Fruit fly (Drosophila melanogaster) whole organism, embryonic: ENCODE measurements around the gene CG11741.
A peak's percentile ranks its signal among the peaks of the same experiment; 100 is the strongest.

Experiments used
- Awh ChIP-seq: fragments of 200-800 bp; sonication (Bioruptor generic); IDR thresholded peaks from 2 replicates; pipeline ENCODE4, ENCODE4 v1.3.6; 2022; ENCODE audit warnings: missing biosample characterization, missing genetic modification characterization
- CG10543 ChIP-seq: fragments of 200-800 bp; sonication (Bioruptor generic); optimal IDR thresholded peaks from 3 replicates; lab custom pipeline; 2017; ENCODE audit warnings: missing biosample characterization, mild to moderate bottlenecking, missing genetic modification characterization, moderate library complexity
- CG11456 ChIP-seq: fragments of 200-800 bp; sonication (Bioruptor generic); IDR thresholded peaks from 3 replicates; pipeline ENCODE4 v1.3.6; 2022; ENCODE audit warnings: missing biosample characterization, missing genetic modification characterization
- CG12942 ChIP-seq: fragments of 200-800 bp; sonication (Bioruptor generic); optimal IDR thresholded peaks from 3 replicates; lab custom pipeline; 2016; ENCODE audit warnings: missing biosample characterization, missing genetic modification characterization
- CG13287 ChIP-seq: fragments of 200-800 bp; sonication (Bioruptor generic); IDR thresholded peaks from 2 replicates; pipeline ENCODE4 v1.3.6; 2022; ENCODE audit warnings: missing biosample characterization, missing genetic modification characterization; ENCODE audit not compliant: partially characterized antibody
- CG30020 ChIP-seq: fragments of 200-800 bp; optimal IDR thresholded peaks from 2 replicates; lab custom pipeline; 2019; ENCODE audit warnings: missing biosample characterization, mild to moderate bottlenecking, missing genetic modification characterization, moderate library complexity
- CG31388 ChIP-seq: fragments of 200-800 bp; sonication (Bioruptor generic); optimal IDR thresholded peaks from 2 replicates; lab custom pipeline; 2016; ENCODE audit warnings: missing biosample characterization, missing genetic modification characterization
- CG3281 ChIP-seq: fragments of 200-800 bp; sonication (Bioruptor generic); optimal IDR thresholded peaks from 3 replicates; lab custom pipeline; 2017; ENCODE audit warnings: missing biosample characterization, mild to moderate bottlenecking, missing genetic modification characterization
- CG3407 ChIP-seq: fragments of 200-800 bp; sonication (Bioruptor generic); optimal IDR thresholded peaks from 2 replicates; lab custom pipeline; 2018; ENCODE audit warnings: missing biosample characterization, mild to moderate bottlenecking, missing genetic modification characterization
- CG34376 ChIP-seq: fragments of 200-800 bp; sonication (Bioruptor generic); optimal IDR thresholded peaks from 2 replicates; lab custom pipeline; 2018; ENCODE audit warnings: missing biosample characterization, mild to moderate bottlenecking, missing genetic modification characterization
- CG42726 ChIP-seq: fragments of 200-800 bp; sonication (Bioruptor generic); IDR thresholded peaks from 2 replicates; pipeline ENCODE4 v1.3.6; 2022; ENCODE audit warnings: missing biosample characterization, missing genetic modification characterization; ENCODE audit not compliant: partially characterized antibody
- CG6689 ChIP-seq: fragments of 200-800 bp; sonication (Bioruptor generic); IDR thresholded peaks from 2 replicates; pipeline ENCODE4 v1.3.6; 2022; ENCODE audit warnings: missing biosample characterization, missing genetic modification characterization
- CG7271 ChIP-seq: fragments of 200-800 bp; sonication (Bioruptor generic); optimal IDR thresholded peaks from 2 replicates; lab custom pipeline; 2018; ENCODE audit warnings: missing biosample characterization, mild to moderate bottlenecking, missing genetic modification characterization, moderate library complexity
- CG7745 ChIP-seq: fragments of 200-800 bp; sonication (Bioruptor generic); optimal IDR thresholded peaks from 2 replicates; lab custom pipeline; 2018; ENCODE audit warnings: missing biosample characterization, mild to moderate bottlenecking, missing genetic modification characterization, moderate library complexity
- CG8388 ChIP-seq: fragments of 200-800 bp; sonication (Bioruptor generic); optimal IDR thresholded peaks from 2 replicates; lab custom pipeline; 2019; ENCODE audit warnings: missing biosample characterization, mild to moderate bottlenecking, missing genetic modification characterization, moderate library complexity
- CG9215 ChIP-seq: fragments of 200-800 bp; sonication (Bioruptor generic); IDR thresholded peaks from 2 replicates; pipeline ENCODE4 v1.3.6; 2022; ENCODE audit warnings: missing biosample characterization, missing genetic modification characterization
- D19B ChIP-seq: fragments of 200-800 bp; sonication (Bioruptor generic); optimal IDR thresholded peaks from 2 replicates; lab custom pipeline; 2017; ENCODE audit warnings: missing biosample characterization, mild to moderate bottlenecking, missing genetic modification characterization
- Deaf1 ChIP-seq: fragments of 200-800 bp; optimal IDR thresholded peaks from 3 replicates; lab custom pipeline; 2019; ENCODE audit warnings: missing biosample characterization, mild to moderate bottlenecking, missing genetic modification characterization, moderate library complexity
- E2f1 ChIP-seq: fragments of 200-800 bp; sonication (Bioruptor generic); IDR thresholded peaks from 2 replicates; pipeline ENCODE4 v1.3.6; 2022; ENCODE audit warnings: missing biosample characterization, missing genetic modification characterization
- Ets97D ChIP-seq: fragments of 200-800 bp; sonication (Bioruptor generic); optimal IDR thresholded peaks from 3 replicates; lab custom pipeline; 2016; ENCODE audit warnings: missing biosample characterization, missing genetic modification characterization
- Gsc ChIP-seq: fragments of 200-800 bp; sonication (Bioruptor generic); IDR thresholded peaks from 2 replicates; pipeline ENCODE4 v1.3.6; 2022; ENCODE audit warnings: missing biosample characterization, missing genetic modification characterization
- Kr ChIP-seq: fragments of 200-800 bp; sonication (Bioruptor generic); optimal IDR thresholded peaks from 2 replicates; lab custom pipeline; 2017; ENCODE audit warnings: missing biosample characterization, mild to moderate bottlenecking, missing genetic modification characterization
- Mad ChIP-seq: fragments of 200-800 bp; sonication (Bioruptor generic); optimal IDR thresholded peaks from 2 replicates; lab custom pipeline; 2016; ENCODE audit warnings: missing biosample characterization, missing genetic modification characterization
- Med ChIP-seq: fragments of 200-800 bp; sonication (Bioruptor generic); peaks from one replicate; lab custom pipeline; 2016; ENCODE audit warnings: missing biosample characterization, missing genetic modification characterization, mild to moderate bottlenecking, inconsistent platforms, moderate library complexity
- Myb ChIP-seq: fragments of 200-800 bp; sonication (Bioruptor generic); optimal IDR thresholded peaks from 2 replicates; lab custom pipeline; 2016; ENCODE audit warnings: missing biosample characterization, missing genetic modification characterization
- Nf-YB ChIP-seq: fragments of 200-800 bp; sonication (Bioruptor generic); optimal IDR thresholded peaks from 3 replicates; lab custom pipeline; 2019; ENCODE audit warnings: missing biosample characterization, mild to moderate bottlenecking, missing genetic modification characterization, moderate library complexity
- Nf-YC ChIP-seq: fragments of 200-800 bp; optimal IDR thresholded peaks from 3 replicates; lab custom pipeline; 2019; ENCODE audit warnings: missing biosample characterization, mild to moderate bottlenecking, missing genetic modification characterization, moderate library complexity
- NfI ChIP-seq: fragments of 200-800 bp; sonication (Bioruptor generic); optimal IDR thresholded peaks from 3 replicates; lab custom pipeline; 2018; ENCODE audit warnings: missing biosample characterization, mild to moderate bottlenecking, missing genetic modification characterization, moderate library complexity
- Opbp ChIP-seq: fragments of 200-800 bp; sonication (Bioruptor generic); IDR thresholded peaks from 3 replicates; pipeline ENCODE4 v1.3.6; 2022; ENCODE audit warnings: missing biosample characterization, missing genetic modification characterization; ENCODE audit not compliant: partially characterized antibody
- Rfx ChIP-seq: fragments of 200-800 bp; sonication (Bioruptor generic); IDR thresholded peaks from 2 replicates; pipeline ENCODE4 v1.3.6; 2022; ENCODE audit warnings: missing biosample characterization, missing genetic modification characterization
- ci ChIP-seq: fragments of 200-800 bp; sonication (Bioruptor generic); IDR thresholded peaks from 3 replicates; pipeline ENCODE4 v1.3.6; 2022; ENCODE audit warnings: missing biosample characterization, missing genetic modification characterization
- cwo ChIP-seq: fragments of 200-800 bp; sonication (Bioruptor generic); optimal IDR thresholded peaks from 3 replicates; lab custom pipeline; 2017; ENCODE audit warnings: missing biosample characterization, missing genetic modification characterization, mild to moderate bottlenecking, moderate library complexity, missing genetic modification reagents
- en ChIP-seq: fragments of 200-800 bp; sonication (Bioruptor generic); optimal IDR thresholded peaks from 2 replicates; lab custom pipeline; 2016; ENCODE audit warnings: missing biosample characterization, missing genetic modification characterization
- eyg ChIP-seq: fragments of 200-800 bp; sonication (Bioruptor generic); optimal IDR thresholded peaks from 3 replicates; lab custom pipeline; 2016; ENCODE audit warnings: missing biosample characterization, missing genetic modification characterization
- grn ChIP-seq: fragments of 200-800 bp; sonication (Bioruptor generic); optimal IDR thresholded peaks from 3 replicates; lab custom pipeline; 2017; ENCODE audit warnings: missing biosample characterization, missing genetic modification characterization
- gro ChIP-seq: fragments of 200-800 bp; sonication (Bioruptor generic); optimal IDR thresholded peaks from 2 replicates; lab custom pipeline; 2016; ENCODE audit warnings: missing biosample characterization, missing genetic modification characterization
- kah ChIP-seq: fragments of 200-800 bp; sonication (Bioruptor generic); optimal IDR thresholded peaks from 2 replicates; lab custom pipeline; 2018; ENCODE audit warnings: missing biosample characterization, mild to moderate bottlenecking, missing genetic modification characterization
- kay ChIP-seq: fragments of 200-800 bp; sonication (Bioruptor generic); optimal IDR thresholded peaks from 2 replicates; lab custom pipeline; 2016; ENCODE audit warnings: missing biosample characterization, missing genetic modification characterization
- knrl ChIP-seq: fragments of 200-800 bp; sonication (Bioruptor generic); IDR thresholded peaks from 3 replicates; pipeline ENCODE4 v1.3.6; 2022; ENCODE audit warnings: missing biosample characterization, missing genetic modification characterization; ENCODE audit not compliant: partially characterized antibody
- mirr ChIP-seq: fragments of 200-800 bp; sonication (Bioruptor generic); optimal IDR thresholded peaks from 3 replicates; lab custom pipeline; 2018; ENCODE audit warnings: missing biosample characterization, mild to moderate bottlenecking, missing genetic modification characterization
- nerfin-1 ChIP-seq: fragments of 200-800 bp; sonication (Bioruptor generic); optimal IDR thresholded peaks from 3 replicates; lab custom pipeline; 2019; ENCODE audit warnings: missing biosample characterization, mild to moderate bottlenecking, missing genetic modification characterization, moderate library complexity
- org-1 ChIP-seq: fragments of 200-800 bp; sonication (Bioruptor generic); optimal IDR thresholded peaks from 2 replicates; lab custom pipeline; 2017; ENCODE audit warnings: missing biosample characterization, missing genetic modification characterization
- pfk ChIP-seq: fragments of 200-800 bp; sonication (Bioruptor generic); optimal IDR thresholded peaks from 2 replicates; lab custom pipeline; 2018; ENCODE audit warnings: missing biosample characterization, mild to moderate bottlenecking, missing genetic modification characterization, moderate library complexity
- ro ChIP-seq: fragments of 200-800 bp; sonication (Bioruptor generic); IDR thresholded peaks from 2 replicates; pipeline ENCODE4 v1.3.6; 2022; ENCODE audit warnings: missing biosample characterization, missing genetic modification characterization
- row ChIP-seq: fragments of 200-800 bp; sonication (Bioruptor generic); IDR thresholded peaks from 3 replicates; pipeline ENCODE4 v1.3.6; 2022; ENCODE audit warnings: missing biosample characterization, missing genetic modification characterization
- sd ChIP-seq: fragments of 200-800 bp; sonication (Bioruptor generic); optimal IDR thresholded peaks from 3 replicates; lab custom pipeline; 2018; ENCODE audit warnings: missing biosample characterization, mild to moderate bottlenecking, missing genetic modification characterization, moderate library complexity
- so ChIP-seq: fragments of 200-800 bp; sonication (Bioruptor generic); IDR thresholded peaks from 3 replicates; pipeline ENCODE4 v1.3.6; 2022; ENCODE audit warnings: missing biosample characterization, missing genetic modification characterization
- ssp ChIP-seq: fragments of 200-800 bp; sonication (Bioruptor generic); IDR thresholded peaks from 2 replicates; pipeline ENCODE4 v1.3.6; 2022; ENCODE audit warnings: missing biosample characterization, missing genetic modification characterization
- stc ChIP-seq: fragments of 200-800 bp; sonication (Bioruptor generic); IDR thresholded peaks from 2 replicates; pipeline ENCODE4 v1.3.6; 2022; ENCODE audit warnings: missing biosample characterization, missing genetic modification characterization
- sug ChIP-seq: fragments of 200-800 bp; optimal IDR thresholded peaks from 2 replicates; lab custom pipeline; 2019; ENCODE audit warnings: missing biosample characterization, mild to moderate bottlenecking, missing genetic modification characterization, moderate library complexity
- tup ChIP-seq: fragments of 200-800 bp; sonication (Bioruptor generic); optimal IDR thresholded peaks from 2 replicates; lab custom pipeline; 2016; ENCODE audit warnings: missing biosample characterization, mild to moderate bottlenecking, missing genetic modification characterization, moderate library complexity
- vvl ChIP-seq: fragments of 200-800 bp; sonication (Bioruptor generic); IDR thresholded peaks from 2 replicates; pipeline ENCODE4 v1.3.6; 2022; ENCODE audit warnings: missing biosample characterization, missing genetic modification characterization

The CG11741 gene

dm6 chr3R:8523668-8524067 lies 5.0 kb downstream of the CG11741 start, which contains the start of gene CG31259 (continued):
- TF ChIP-seq CG10543 (GFP tag; lab: Kevin White, UChicago) (peak; percentile 1), CG7271 (tag; lab: Kevin White, UChicago) (no peak), tup (GFP tag; lab: Kevin White, UChicago) (no peak), pfk (GFP tag; lab: Kevin White, UChicago) (no peak), cwo (GFP tag; lab: Kevin White, UChicago) (peak; percentile 86), ro (GFP tag; lab: Robert Waterston, UW) (no peak), Opbp (GFP tag; lab: Robert Waterston, UW) (no peak), row (GFP tag; lab: Robert Waterston, UW) (peak; percentile 16; the same call in 1 of the 3 replicates), Kr (GFP tag; lab: Kevin White, UChicago) (no peak), kay (GFP tag; lab: Kevin White, UChicago) (no peak), NfI (GFP tag; lab: Kevin White, UChicago) (no peak), Myb (GFP tag; lab: Kevin White, UChicago) (no peak), CG42726 (no peak), Nf-YB (no peak), ssp (GFP tag; lab: Robert Waterston, UW) (no peak), Ets97D (no peak), kah (GFP tag; lab: Kevin White, UChicago) (no peak), D19B (GFP tag; lab: Kevin White, UChicago) (no peak), E2f1 (GFP tag; lab: Robert Waterston, UW) (no peak), stc (GFP tag; lab: Robert Waterston, UW) (peak; percentile 12; the same call in 1 of the 2 replicates), Rfx (GFP tag; lab: Robert Waterston, UW) (no peak), gro (no peak), CG9215 (GFP tag; lab: Robert Waterston, UW) (no peak), CG7745 (no peak), Awh (GFP tag; lab: Robert Waterston, UW) (no peak), Med (GFP tag; lab: Kevin White, UChicago) (peak; percentile 66), Deaf1 (tag; lab: Kevin White, UChicago) (peak; percentile 86), CG31388 (no peak), eyg (GFP tag; lab: Kevin White, UChicago) (no peak), CG30020 (tag; lab: Kevin White, UChicago) (no peak), so (no peak), CG3407 (GFP tag; lab: Kevin White, UChicago) (no peak), en (GFP tag; lab: Kevin White, UChicago) (no peak), sug (tag; lab: Kevin White, UChicago) (peak; percentile 86), CG11456 (no peak), knrl (GFP tag; lab: Robert Waterston, UW) (no peak), CG8388 (GFP tag; lab: Kevin White, UChicago) (no peak), ci (GFP tag; lab: Robert Waterston, UW) (no peak), Nf-YC (tag; lab: Kevin White, UChicago) (no peak), Gsc (GFP tag; lab: Robert Waterston, UW) (no peak)

- TF ChIP-seq Mad (no peak), vvl (GFP tag; lab: Robert Waterston, UW) (no peak), Opbp (GFP tag; lab: Robert Waterston, UW) (no peak), grn (GFP tag; lab: Kevin White, UChicago) (peak; percentile 17), sd (tag; lab: Kevin White, UChicago) (peak; percentile 6), mirr (GFP tag; lab: Kevin White, UChicago) (peak; percentile 73), nerfin-1 (no peak), cwo (GFP tag; lab: Kevin White, UChicago) (peak; percentile 23), CG12942 (GFP tag; lab: Kevin White, UChicago) (no peak), CG34376 (GFP tag; lab: Kevin White, UChicago) (peak; percentile 86), Med (GFP tag; lab: Kevin White, UChicago) (peak; percentile 60), CG6689 (GFP tag; lab: Robert Waterston, UW) (no peak), org-1 (GFP tag; lab: Kevin White, UChicago) (no peak), CG13287 (GFP tag; lab: Robert Waterston, UW) (no peak), ci (GFP tag; lab: Robert Waterston, UW) (no peak), CG3281 (GFP tag; lab: Kevin White, UChicago) (no peak)
These were observed 7.2 kb downstream of the CG11741 start, which contains the start of gene CG31454 for dm6 chr3R:8521499-8521898. Gene CG31454, plus strand, starts transcription at chr3R:8521658.
